Fruit fly (Drosophila melanogaster) whole organism, prepupa: ENCODE results near the gene Uch.
A peak's percentile ranks its signal among the peaks of the same experiment; 100 is the strongest.

Source experiments
- Blimp-1 ChIP-seq: fragments of 200-800 bp; sonication (Bioruptor generic); optimal IDR thresholded peaks from 3 replicates; lab custom pipeline; 2017; ENCODE audit warnings: missing biosample characterization, missing genetic modification characterization, mild to moderate bottlenecking, moderate library complexity, missing genetic modification reagents
- CG10631 ChIP-seq: fragments of 200-800 bp; sonication (Bioruptor generic); optimal IDR thresholded peaks from 2 replicates; lab custom pipeline; 2016; ENCODE audit warnings: missing biosample characterization, missing genetic modification characterization
- CG10669 ChIP-seq: fragments of 200-800 bp; sonication (Bioruptor generic); optimal IDR thresholded peaks from 3 replicates; lab custom pipeline; 2018; ENCODE audit warnings: missing biosample characterization, mild to moderate bottlenecking, missing genetic modification characterization, moderate library complexity
- CG11294 ChIP-seq: fragments of 200-800 bp; sonication (Bioruptor generic); IDR thresholded peaks from 2 replicates; pipeline ENCODE4 v1.3.6; 2022; ENCODE audit warnings: missing biosample characterization, missing genetic modification characterization
- CG11762 ChIP-seq: fragments of 200-800 bp; sonication (Bioruptor generic); optimal IDR thresholded peaks from 3 replicates; lab custom pipeline; 2016; ENCODE audit warnings: missing biosample characterization, missing genetic modification characterization; ENCODE audit not compliant: insufficient read depth
- CG11902 ChIP-seq: fragments of 200-800 bp; sonication (Bioruptor generic); optimal IDR thresholded peaks from 3 replicates; lab custom pipeline; 2016; ENCODE audit warnings: missing biosample characterization, missing genetic modification characterization
- CG15336 ChIP-seq: fragments of 200-800 bp; sonication (Bioruptor generic); IDR thresholded peaks from 2 replicates; pipeline ENCODE4 v1.3.6; 2022; ENCODE audit warnings: missing biosample characterization, missing genetic modification characterization
- CG1621 ChIP-seq: fragments of 200-800 bp; sonication (Bioruptor generic); optimal IDR thresholded peaks from 3 replicates; lab custom pipeline; 2018; ENCODE audit warnings: missing biosample characterization, mild to moderate bottlenecking, missing genetic modification characterization
- CG16779 ChIP-seq: fragments of 200-800 bp; sonication (Bioruptor generic); optimal IDR thresholded peaks from 3 replicates; lab custom pipeline; 2017; ENCODE audit warnings: missing biosample characterization, mild to moderate bottlenecking, missing genetic modification characterization
- CG3032 ChIP-seq: fragments of 200-800 bp; optimal IDR thresholded peaks from 2 replicates; lab custom pipeline; 2019; ENCODE audit warnings: missing biosample characterization, mild to moderate bottlenecking, missing genetic modification characterization, moderate library complexity
- CG31627 ChIP-seq: fragments of 200-800 bp; sonication (Bioruptor generic); optimal IDR thresholded peaks from 3 replicates; lab custom pipeline; 2016; ENCODE audit warnings: missing biosample characterization, missing genetic modification characterization
- CG32006 ChIP-seq: fragments of 200-800 bp; sonication (Bioruptor generic); optimal IDR thresholded peaks from 3 replicates; lab custom pipeline; 2017; ENCODE audit warnings: missing biosample characterization, mild to moderate bottlenecking, missing genetic modification characterization
- CG34406 ChIP-seq: fragments of 200-800 bp; sonication (Bioruptor generic); optimal IDR thresholded peaks from 3 replicates; lab custom pipeline; 2016; ENCODE audit warnings: missing biosample characterization, missing genetic modification characterization
- CG3919 ChIP-seq: fragments of 200-800 bp; sonication (Bioruptor generic); optimal IDR thresholded peaks from 3 replicates; lab custom pipeline; 2016; ENCODE audit warnings: missing biosample characterization, missing genetic modification characterization
- CG6163 ChIP-seq: fragments of 200-800 bp; sonication (Bioruptor generic); IDR thresholded peaks from 3 replicates; pipeline ENCODE4 v1.3.6; 2022; ENCODE audit warnings: missing biosample characterization, missing genetic modification characterization
- CG6276 ChIP-seq: fragments of 200-800 bp; sonication (Bioruptor generic); optimal IDR thresholded peaks from 2 replicates; lab custom pipeline; 2017; ENCODE audit warnings: missing biosample characterization, mild to moderate bottlenecking, missing genetic modification characterization
- CG6792 ChIP-seq: fragments of 200-800 bp; sonication (Bioruptor generic); optimal IDR thresholded peaks from 3 replicates; lab custom pipeline; 2016; ENCODE audit warnings: missing biosample characterization, missing genetic modification characterization
- CG6808 ChIP-seq: fragments of 200-800 bp; sonication (Bioruptor generic); optimal IDR thresholded peaks from 3 replicates; lab custom pipeline; 2017; ENCODE audit warnings: missing biosample characterization, missing genetic modification characterization, mild to moderate bottlenecking, moderate library complexity, missing genetic modification reagents
- CG6854 ChIP-seq: fragments of 200-800 bp; sonication (Bioruptor generic); optimal IDR thresholded peaks from 2 replicates; lab custom pipeline; 2017; ENCODE audit warnings: missing biosample characterization, mild to moderate bottlenecking, missing genetic modification characterization
- CG7368 ChIP-seq: fragments of 200-800 bp; sonication (Bioruptor generic); optimal IDR thresholded peaks from 3 replicates; lab custom pipeline; 2016; ENCODE audit warnings: missing biosample characterization, missing genetic modification characterization
- CG8632 ChIP-seq: fragments of 200-800 bp; sonication (Bioruptor generic); optimal IDR thresholded peaks from 3 replicates; lab custom pipeline; 2016; ENCODE audit warnings: missing biosample characterization, missing genetic modification characterization
- Eip75B ChIP-seq: fragments of 200-800 bp; sonication (Bioruptor generic); optimal IDR thresholded peaks from 3 replicates; lab custom pipeline; 2016; ENCODE audit warnings: missing biosample characterization, missing genetic modification characterization
- Eip93F ChIP-seq: fragments of 200-800 bp; sonication (Bioruptor generic); optimal IDR thresholded peaks from 2 replicates; lab custom pipeline; 2016; ENCODE audit warnings: missing biosample characterization, mild to moderate bottlenecking, missing genetic modification characterization
- Ets21C ChIP-seq: fragments of 200-800 bp; sonication (Bioruptor generic); optimal IDR thresholded peaks from 3 replicates; lab custom pipeline; 2016; ENCODE audit warnings: missing biosample characterization, missing genetic modification characterization
- Ets96B ChIP-seq: fragments of 200-800 bp; optimal IDR thresholded peaks from 2 replicates; lab custom pipeline; 2019; ENCODE audit warnings: missing biosample characterization, mild to moderate bottlenecking, missing genetic modification characterization, moderate library complexity
- Hr39 ChIP-seq: fragments of 200-800 bp; sonication (Bioruptor generic); optimal IDR thresholded peaks from 2 replicates; lab custom pipeline; 2016; ENCODE audit warnings: missing biosample characterization, missing genetic modification characterization
- Lpt ChIP-seq: fragments of 200-800 bp; sonication (Bioruptor generic); optimal IDR thresholded peaks from 3 replicates; lab custom pipeline; 2016; ENCODE audit warnings: missing biosample characterization, missing genetic modification characterization
- Met ChIP-seq: fragments of 200-800 bp; sonication (Bioruptor generic); optimal IDR thresholded peaks from 3 replicates; lab custom pipeline; 2016; ENCODE audit warnings: missing biosample characterization, missing genetic modification characterization
- OdsH ChIP-seq: fragments of 200-800 bp; sonication (Bioruptor generic); optimal IDR thresholded peaks from 3 replicates; lab custom pipeline; 2016; ENCODE audit warnings: missing biosample characterization, missing genetic modification characterization
- Sox102F ChIP-seq: fragments of 200-800 bp; sonication (Bioruptor generic); optimal IDR thresholded peaks from 2 replicates; lab custom pipeline; 2016; ENCODE audit warnings: missing biosample characterization, mild to moderate bottlenecking, missing genetic modification characterization
- Sox14 ChIP-seq: fragments of 200-800 bp; sonication (Bioruptor generic); optimal IDR thresholded peaks from 3 replicates; lab custom pipeline; 2016; ENCODE audit warnings: missing biosample characterization, missing genetic modification characterization
- Sox15 ChIP-seq: fragments of 200-800 bp; sonication (Bioruptor generic); optimal IDR thresholded peaks from 3 replicates; lab custom pipeline; 2016; ENCODE audit warnings: missing biosample characterization, missing genetic modification characterization
- achi ChIP-seq: fragments of 200-800 bp; sonication (Bioruptor generic); optimal IDR thresholded peaks from 3 replicates; lab custom pipeline; 2016; ENCODE audit warnings: missing biosample characterization, missing genetic modification characterization
- acj6 ChIP-seq: fragments of 200-800 bp; sonication (Bioruptor generic); optimal IDR thresholded peaks from 3 replicates; lab custom pipeline; 2016; ENCODE audit warnings: missing biosample characterization, missing genetic modification characterization
- cyc ChIP-seq: fragments of 200-800 bp; sonication (Bioruptor generic); optimal IDR thresholded peaks from 3 replicates; lab custom pipeline; 2016; ENCODE audit warnings: missing biosample characterization, missing genetic modification characterization
- dsx ChIP-seq: fragments of 200-800 bp; optimal IDR thresholded peaks from 3 replicates; lab custom pipeline; 2019; ENCODE audit warnings: missing biosample characterization, mild to moderate bottlenecking, missing genetic modification characterization, moderate library complexity; ENCODE audit not compliant: poor library complexity, severe bottlenecking
- esn ChIP-seq: fragments of 200-800 bp; sonication (Bioruptor generic); optimal IDR thresholded peaks from 2 replicates; lab custom pipeline; 2016; ENCODE audit warnings: missing biosample characterization, mild to moderate bottlenecking, missing genetic modification characterization, moderate library complexity
- fd85E ChIP-seq: fragments of 200-800 bp; sonication (Bioruptor generic); optimal IDR thresholded peaks from 3 replicates; lab custom pipeline; 2016; ENCODE audit warnings: missing biosample characterization, missing genetic modification characterization
- fkh ChIP-seq: fragments of 200-800 bp; sonication (Bioruptor generic); optimal IDR thresholded peaks from 3 replicates; lab custom pipeline; 2017; ENCODE audit warnings: missing biosample characterization, mild to moderate bottlenecking, missing genetic modification characterization, moderate library complexity
- lz ChIP-seq: fragments of 200-800 bp; sonication (Bioruptor generic); optimal IDR thresholded peaks from 3 replicates; lab custom pipeline; 2016; ENCODE audit warnings: missing biosample characterization, missing genetic modification characterization
- pdm3 ChIP-seq: fragments of 200-800 bp; sonication (Bioruptor generic); optimal IDR thresholded peaks from 3 replicates; lab custom pipeline; 2016; ENCODE audit warnings: missing biosample characterization, missing genetic modification characterization
- salr ChIP-seq, 2 experiments: fragments of 200-800 bp; sonication (Bioruptor generic); optimal IDR thresholded peaks; 3 replicates each; lab custom pipeline; 2016 to 2018; ENCODE audit warnings: missing biosample characterization in 2 of 2, missing genetic modification characterization in 2 of 2, mild to moderate bottlenecking in 1 of 2
- spab ChIP-seq: fragments of 200-800 bp; sonication (Bioruptor generic); optimal IDR thresholded peaks from 2 replicates; lab custom pipeline; 2017; ENCODE audit warnings: missing biosample characterization, mild to moderate bottlenecking, missing genetic modification characterization, missing genetic modification reagents
- svp ChIP-seq: fragments of 200-800 bp; sonication (Bioruptor generic); peaks from one replicate; lab custom pipeline; 2016; ENCODE audit warnings: missing biosample characterization, missing genetic modification characterization
- topi ChIP-seq: fragments of 200-800 bp; sonication (Bioruptor generic); optimal IDR thresholded peaks from 3 replicates; lab custom pipeline; 2016; ENCODE audit warnings: missing biosample characterization, missing genetic modification characterization

Gene Uch

dm6 chr2L:2177969-2178809, 35.8 kb downstream of the Uch start, which contains the start of gene aop (continued):
- TF ChIP-seq Eip75B (GFP tag; lab: Kevin White, UChicago) (peak; percentile 59), CG1621 (tag; lab: Kevin White, UChicago) (peak; percentile 21), CG16779 (tag; lab: Kevin White, UChicago) (peak; percentile 60), pdm3 (GFP tag; lab: Kevin White, UChicago) (peak; percentile 28), acj6 (GFP tag; lab: Kevin White, UChicago) (no peak), CG11902 (no peak), CG7368 (GFP tag; lab: Kevin White, UChicago) (no peak), CG11294 (GFP tag; lab: Robert Waterston, UW) (no peak), CG6163 (peak; percentile 65), esn (GFP tag; lab: Kevin White, UChicago) (peak; percentile 23), CG10631 (GFP tag; lab: Kevin White, UChicago) (no peak), fd85E (no peak), CG32006 (no peak), Sox15 (GFP tag; lab: Kevin White, UChicago) (no peak), achi (GFP tag; lab: Kevin White, UChicago) (no peak), OdsH (GFP tag; lab: Kevin White, UChicago) (no peak), CG10669 (GFP tag; lab: Kevin White, UChicago) (no peak), spab (GFP tag; lab: Kevin White, UChicago) (peak; percentile 12), Met (GFP tag; lab: Kevin White, UChicago) (peak; percentile 58), CG15336 (GFP tag; lab: Robert Waterston, UW) (peak; percentile 48), svp (GFP tag; lab: Kevin White, UChicago) (peak; percentile 85), topi (GFP tag; lab: Kevin White, UChicago) (peak; percentile 54), CG8632 (GFP tag; lab: Kevin White, UChicago) (peak; percentile 25), CG34406 (GFP tag; lab: Kevin White, UChicago) (no peak), lz (GFP tag; lab: Kevin White, UChicago) (peak; percentile 1), CG31627 (GFP tag; lab: Kevin White, UChicago) (no peak), CG6808 (GFP tag; lab: Kevin White, UChicago) (peak; percentile 40), Sox14 (GFP tag; lab: Kevin White, UChicago) (peak; percentile 42), CG3032 (tag; lab: Kevin White, UChicago) (no peak), CG6854 (GFP tag; lab: Kevin White, UChicago) (peak; percentile 54), CG6792 (GFP tag; lab: Kevin White, UChicago) (no peak), CG11762 (GFP tag; lab: Kevin White, UChicago) (no peak)

- TF ChIP-seq CG3032 (tag; lab: Kevin White, UChicago) (peak; percentile 51), CG11762 (GFP tag; lab: Kevin White, UChicago) (peak; percentile 75), CG6808 (GFP tag; lab: Kevin White, UChicago) (no peak), CG16779 (tag; lab: Kevin White, UChicago) (no peak), dsx (GFP tag; lab: Kevin White, UChicago) (peak; percentile 35), CG6276 (GFP tag; lab: Kevin White, UChicago) (peak; percentile 22), CG10669 (GFP tag; lab: Kevin White, UChicago) (peak; percentile 59), CG6163 (peak; percentile 50; the same call in 2 of the 3 replicates), Eip93F (GFP tag; lab: Kevin White, UChicago) (peak; percentile 52), esn (GFP tag; lab: Kevin White, UChicago) (peak; percentile 86), salr (GFP tag; optimal IDR thresholded peaks at IDR 0.05; lab: Kevin White, UChicago) (peak in 1 of 2 experiments; percentile 54), Blimp-1 (GFP tag; lab: Kevin White, UChicago) (no peak), Ets21C (GFP tag; lab: Kevin White, UChicago) (peak; percentile 70), Ets96B (tag; lab: Kevin White, UChicago) (peak; percentile 64), Lpt (GFP tag; lab: Kevin White, UChicago) (no peak), CG11294 (GFP tag; lab: Robert Waterston, UW) (no peak), Hr39 (GFP tag; lab: Kevin White, UChicago) (peak; percentile 86), CG1621 (tag; lab: Kevin White, UChicago) (peak; percentile 24), OdsH (GFP tag; lab: Kevin White, UChicago) (peak; percentile 63), Sox102F (GFP tag; lab: Kevin White, UChicago) (peak; percentile 79), cyc (GFP tag; lab: Kevin White, UChicago) (peak; percentile 72), CG10631 (GFP tag; lab: Kevin White, UChicago) (peak; percentile 73), Sox14 (GFP tag; lab: Kevin White, UChicago) (peak; percentile 81), fkh (GFP tag; lab: Kevin White, UChicago) (peak; percentile 61), CG31627 (GFP tag; lab: Kevin White, UChicago) (peak; percentile 78), CG3919 (GFP tag; lab: Kevin White, UChicago) (peak; percentile 71), CG7368 (GFP tag; lab: Kevin White, UChicago) (peak; percentile 55)
These were observed 36.6 kb downstream of the Uch start for dm6 chr2L:2177312-2177968.
